Fruit fly (Drosophila melanogaster): ENCODE results near the gene CG31294.

DNA sequence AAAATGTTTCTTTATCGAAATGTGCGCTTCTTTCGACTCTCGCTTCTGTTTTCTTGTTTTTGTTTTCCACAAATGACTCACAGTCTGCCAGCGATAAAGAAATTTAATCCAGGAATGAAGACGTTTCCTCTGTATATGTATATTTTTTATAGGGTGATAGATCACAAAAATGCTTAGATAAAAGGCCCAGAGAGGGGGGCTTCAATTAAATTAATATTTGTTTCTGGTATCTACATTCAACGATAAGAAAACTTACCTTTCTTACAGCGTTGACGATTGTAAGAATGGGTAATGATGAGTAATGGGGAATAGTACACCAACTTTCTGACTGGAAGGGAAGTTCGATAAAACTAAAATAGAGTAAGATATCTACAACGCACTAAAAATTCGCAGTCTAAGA, 22.1 kb downstream of the CG31294 start:
- TF ChIP-seq CG4318 (GFP tag; optimal IDR thresholded peaks at IDR 0.05) (no peak), dac (GFP tag; optimal IDR thresholded peaks at IDR 0.05) (no peak), CG15336 (GFP tag; IDR thresholded peaks at IDR 0.05) (no peak), CG8119 (GFP tag; IDR thresholded peaks at IDR 0.05) (no peak), pdm3 (GFP tag; optimal IDR thresholded peaks at IDR 0.05) (no peak), CG6276 (GFP tag; optimal IDR thresholded peaks at IDR 0.05) (no peak)
